Worm (Caenorhabditis elegans): ENCODE data around the gene soc-2.

Gene soc-2

DNA sequence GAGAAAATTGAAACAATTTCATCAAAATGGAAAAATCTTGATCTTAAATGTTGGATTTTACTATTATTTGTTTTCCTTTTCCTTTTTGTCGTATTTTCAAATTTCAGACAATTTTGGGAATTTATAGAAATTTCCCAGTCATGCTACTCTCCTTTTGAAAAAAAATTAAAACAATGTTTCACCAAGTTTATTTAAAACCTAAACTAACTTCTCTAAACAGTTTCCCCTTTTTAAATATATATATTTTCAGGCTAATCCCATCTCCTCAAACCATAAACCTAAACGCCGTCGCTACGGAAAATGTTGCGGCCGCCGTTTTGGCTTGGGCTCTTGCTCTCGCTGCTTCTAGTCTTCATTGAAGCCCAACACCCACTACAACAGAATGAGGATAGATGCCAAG lies 20.7 kb upstream of the soc-2 start, which contains the start of gene lam-1:
lam-1 (plus strand) TSS at position 301 of the 400 bp plus-strand sequence.
- TF ChIP-seq F16B12.6 (tag; optimal IDR thresholded peaks at IDR 0.05) (no peak), ama-1 (optimal IDR thresholded peaks at IDR 0.05) (no peak), ets-5 (GFP tag; IDR thresholded peaks at IDR 0.05) (no peak)

DNA sequence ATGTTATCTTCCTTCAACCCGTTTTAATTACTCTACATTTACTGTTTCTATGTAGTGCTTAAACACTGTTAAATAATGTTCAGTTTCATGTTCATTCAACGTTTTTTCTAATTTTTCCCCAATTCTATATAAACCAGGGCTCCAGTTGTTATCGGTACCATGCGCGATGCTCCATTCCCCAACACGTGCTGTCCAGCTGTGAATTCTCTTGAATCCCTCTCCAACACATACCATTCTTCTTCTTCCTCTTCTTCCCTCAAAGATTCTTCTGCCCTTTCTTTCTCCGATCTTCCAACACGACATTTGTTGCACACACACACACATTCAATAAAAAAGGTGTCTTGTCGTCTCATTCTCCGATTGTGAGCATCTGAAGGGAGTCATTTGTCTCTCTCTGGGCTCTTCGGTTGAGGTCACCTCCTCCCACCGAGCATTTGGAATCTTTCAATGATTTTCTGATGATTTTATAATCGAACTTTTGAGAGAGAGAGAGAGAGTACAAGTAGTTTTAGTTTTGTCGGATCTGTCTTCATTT lies 19.8 kb upstream of the soc-2 start:
- TF ChIP-seq blmp-1 (tag; optimal IDR thresholded peaks at IDR 0.05) = no peak
- TF ChIP-seq snu-23 (GFP tag; optimal IDR thresholded peaks at IDR 0.05) = peak; percentile 22
- no peak for TF ChIP-seq efl-1 (optimal IDR thresholded peaks at IDR 0.05)
- TF ChIP-seq efl-1 (GFP tag; optimal IDR thresholded peaks at IDR 0.05 in 1 of 2) = peak in 1 of 2 experiments; percentile 79
- no peak for TF ChIP-seq lin-15B (tag; optimal IDR thresholded peaks at IDR 0.05)
- TF ChIP-seq dsc-1 (tag; optimal IDR thresholded peaks at IDR 0.05) = peak; percentile 63
- peak; percentile 30 for TF ChIP-seq rnt-1 (tag; optimal IDR thresholded peaks at IDR 0.05)
- TF ChIP-seq nhr-19 (GFP tag; conservative IDR thresholded peaks at IDR 0.05) = no peak

DNA sequence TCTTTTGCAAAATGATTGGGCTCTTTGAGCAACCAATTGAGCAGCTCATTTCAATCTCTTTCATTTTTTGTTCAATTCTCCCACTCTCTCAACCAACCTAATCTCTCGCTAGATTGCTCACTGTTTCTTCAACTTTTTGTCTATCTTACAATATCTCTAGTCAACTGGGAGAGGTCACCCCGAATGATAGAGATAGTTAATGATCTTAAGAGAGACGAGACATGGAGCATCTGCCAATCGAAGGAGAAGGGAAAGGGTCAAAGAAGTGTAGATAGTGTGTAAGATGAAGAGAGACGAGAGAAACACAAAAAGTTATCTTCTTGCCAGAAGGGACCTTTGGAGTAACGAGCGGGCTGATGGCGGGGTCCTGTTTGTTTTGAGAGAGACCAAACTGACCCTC lies 17.0 kb upstream of the soc-2 start:
- TF ChIP-seq pag-3 (tag; optimal IDR thresholded peaks at IDR 0.05; ENCODE audit: borderline replicate concordance, insufficient read depth) (peak; percentile 43), isw-1 (GFP tag; IDR thresholded peaks at IDR 0.05) (no peak), ztf-11 (tag; optimal IDR thresholded peaks at IDR 0.05) (no peak), skn-1 (tag; optimal IDR thresholded peaks at IDR 0.05) (no peak), nhr-84 (tag; optimal IDR thresholded peaks at IDR 0.05) (no peak), pax-3 (tag; optimal IDR thresholded peaks at IDR 0.05) (no peak), alr-1 (tag; optimal IDR thresholded peaks at IDR 0.05; ENCODE audit: borderline replicate concordance) (no peak), ceh-82 (tag; optimal IDR thresholded peaks at IDR 0.05) (no peak), ceh-88 (GFP tag; IDR thresholded peaks at IDR 0.05) (no peak), swsn-7 (tag; optimal IDR thresholded peaks at IDR 0.05) (peak; percentile 12), C04F5.9 (tag; optimal IDR thresholded peaks at IDR 0.05) (no peak), unc-86 (tag; optimal IDR thresholded peaks at IDR 0.05) (no peak), mab-9 (GFP tag; IDR thresholded peaks at IDR 0.05) (no peak), mef-2 (tag; optimal IDR thresholded peaks at IDR 0.05) (no peak), ceh-90 (tag; optimal IDR thresholded peaks at IDR 0.05) (no peak), zag-1 (tag; optimal IDR thresholded peaks at IDR 0.05) (no peak), lin-15B (tag; optimal IDR thresholded peaks at IDR 0.05) (no peak), C16A3.4 (tag; optimal IDR thresholded peaks at IDR 0.05) (no peak), aha-1 (tag; optimal IDR thresholded peaks at IDR 0.05) (no peak), mdl-1 (tag; optimal IDR thresholded peaks at IDR 0.05) (no peak), ets-5 (GFP tag; IDR thresholded peaks at IDR 0.05) (no peak), lin-14 (GFP tag; optimal IDR thresholded peaks at IDR 0.05) (peak; percentile 60), xbp-1 (tag; optimal IDR thresholded peaks at IDR 0.05) (no peak), nhr-47 (tag; optimal IDR thresholded peaks at IDR 0.05) (no peak), hlh-17 (GFP tag; optimal IDR thresholded peaks at IDR 0.05; ENCODE audit: borderline replicate concordance) (no peak), fkh-10 (GFP tag; optimal IDR thresholded peaks at IDR 0.05) (no peak), tbx-2 (tag; optimal IDR thresholded peaks at IDR 0.05) (peak; percentile 7), nhr-28 (tag; optimal IDR thresholded peaks at IDR 0.05) (no peak), fkh-4 (tag; optimal IDR thresholded peaks at IDR 0.05; ENCODE audit: borderline replicate concordance) (peak; percentile 37), mep-1 (tag; optimal IDR thresholded peaks at IDR 0.05) (no peak), lsy-2 (tag; optimal IDR thresholded peaks at IDR 0.05) (peak; percentile 44 to 50), vab-15 (tag; optimal IDR thresholded peaks at IDR 0.05) (no peak), C34B4.2 (tag; optimal IDR thresholded peaks at IDR 0.05) (no peak), snu-23 (GFP tag; optimal IDR thresholded peaks at IDR 0.05) (peak; percentile 43), nhr-12 (tag; optimal IDR thresholded peaks at IDR 0.05) (no peak), ceh-63 (GFP tag; optimal IDR thresholded peaks at IDR 0.05) (no peak), aly-2 (tag; optimal IDR thresholded peaks at IDR 0.05) (no peak), nhr-90 (tag; optimal IDR thresholded peaks at IDR 0.05; ENCODE audit: poor library complexity) (no peak), unc-130 (tag; optimal IDR thresholded peaks at IDR 0.05) (no peak), nhr-76 (tag; optimal IDR thresholded peaks at IDR 0.05) (peak; percentile 42), efl-1 (optimal IDR thresholded peaks at IDR 0.05) (peak; percentile 17 to 40), efl-1 (GFP tag; optimal IDR thresholded peaks at IDR 0.05 in 1 of 2) (peak; percentile 16 to 59), pqm-1 (tag; optimal IDR thresholded peaks at IDR 0.05) (no peak), irx-1 (tag; optimal IDR thresholded peaks at IDR 0.05) (no peak)
